Fruit fly (Drosophila melanogaster): ENCODE data around the gene Rb97D.

dm6 chr3R:26906711-26907510 is 31.4 kb upstream of the Rb97D start:
- TF ChIP-seq Abd-B (GFP tag; optimal IDR thresholded peaks at IDR 0.05), result no peak
- TF ChIP-seq tai (GFP tag; optimal IDR thresholded peaks at IDR 0.05), result no peak
- no peak for TF ChIP-seq pan (optimal IDR thresholded peaks at IDR 0.05)
